Worm (Caenorhabditis elegans) whole organism, early embryonic: Measurements from ENCODE around the gene Y43F8B.7.

ENCODE experiments used
- ama-1 ChIP-seq: fragments of 150-350 bp; optimal IDR thresholded peaks from 2 replicates; lab custom pipeline; 2014
- ceh-13 ChIP-seq: fragments of 200-800 bp; sonication (Bioruptor generic); optimal IDR thresholded peaks from 2 replicates; lab custom pipeline; 2018; ENCODE audit warnings: mild to moderate bottlenecking, missing genetic modification characterization, missing compliant biosample characterization
- ceh-36 ChIP-seq: sonication (generic microtip); optimal IDR thresholded peaks from 2 replicates; lab custom pipeline; 2016; ENCODE audit warnings: missing genetic modification characterization, inconsistent platforms, missing compliant biosample characterization
- flt-1 ChIP-seq: fragments of 200-800 bp; sonication (Bioruptor generic); IDR thresholded peaks from 2 replicates; pipeline ENCODE4 v1.3.6; 2022; ENCODE audit warnings: missing genetic modification characterization, missing compliant biosample characterization
- hmbx-1 ChIP-seq: sonication (generic microtip); optimal IDR thresholded peaks from 2 replicates; lab custom pipeline; 2016; ENCODE audit warnings: mild to moderate bottlenecking, missing genetic modification characterization, missing compliant biosample characterization
- hmg-4 ChIP-seq: fragments of 200-800 bp; sonication (Bioruptor generic); optimal IDR thresholded peaks from 2 replicates; lab custom pipeline; 2018; ENCODE audit warnings: mild to moderate bottlenecking, missing genetic modification characterization, missing compliant biosample characterization
- scrt-1 ChIP-seq: fragments of 200-800 bp; sonication (Bioruptor generic); IDR thresholded peaks from 2 replicates; pipeline ENCODE4 v1.3.6; 2022; ENCODE audit warnings: missing genetic modification characterization, missing compliant biosample characterization
- sea-1 ChIP-seq: fragments of 200-800 bp; sonication (Bioruptor generic); conservative IDR thresholded peaks from 2 replicates; pipeline ENCODE4 v1.3.6; 2022; ENCODE audit warnings: missing genetic modification characterization, missing compliant biosample characterization
- tbx-11 ChIP-seq: fragments of 200-800 bp; sonication (Bioruptor generic); IDR thresholded peaks from 2 replicates; pipeline ENCODE4 v1.3.6; 2022; ENCODE audit warnings: missing genetic modification characterization, missing compliant biosample characterization
- tbx-37 ChIP-seq: fragments of 200-800 bp; sonication (Bioruptor generic); conservative IDR thresholded peaks from 2 replicates; pipeline ENCODE4 v1.3.6; 2022; ENCODE audit warnings: missing genetic modification reagents, missing genetic modification characterization, missing compliant biosample characterization
- tra-4 ChIP-seq: sonication (generic microtip); optimal IDR thresholded peaks from 2 replicates; lab custom pipeline; 2017; ENCODE audit warnings: missing genetic modification characterization, missing compliant biosample characterization

DNA sequence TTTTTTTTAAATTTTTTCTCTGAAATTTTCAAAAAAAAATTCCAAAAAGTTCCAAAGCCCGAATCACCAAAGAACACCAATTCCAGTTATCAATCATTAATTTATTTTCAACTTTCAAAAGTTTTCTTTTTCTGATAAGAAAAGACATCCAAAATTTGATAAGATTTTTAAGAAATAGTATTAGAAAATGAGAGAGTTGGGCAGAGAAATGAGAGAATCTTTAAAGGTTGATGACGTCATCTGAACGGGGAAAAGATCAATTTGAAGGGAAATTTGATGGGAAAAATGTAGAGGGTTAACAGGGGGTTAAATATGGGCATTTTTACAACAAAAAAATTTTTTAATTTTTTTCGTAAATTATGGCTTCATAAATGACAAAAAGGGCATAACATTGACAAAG lies 42.9 kb downstream of the Y43F8B.7 start:
- TF ChIP-seq ceh-36 (no peak), hmg-4 (GFP tag; lab: Kevin White, UChicago) (no peak), tbx-37 (no peak), tra-4 (tag; lab: Kevin White, UChicago) (no peak), flt-1 (no peak), scrt-1 (GFP tag; lab: Robert Waterston, UW) (no peak), ama-1 (no peak), ceh-13 (GFP tag; lab: Kevin White, UChicago) (no peak), hmbx-1 (tag; lab: Kevin White, UChicago) (no peak), sea-1 (GFP tag; lab: Robert Waterston, UW) (no peak), tbx-11 (GFP tag; lab: Robert Waterston, UW) (no peak)
